Worm (Caenorhabditis elegans) whole organism, L4/young adult: ENCODE measurements around the gene C16C8.17.

Experiments used
- W03F9.2 ChIP-seq: fragments of 150-350 bp; optimal IDR thresholded peaks from 2 replicates; lab custom pipeline; 2014; ENCODE audit warnings: missing biosample characterization, missing genetic modification characterization
- dao-5 ChIP-seq: sonication (generic microtip); optimal IDR thresholded peaks from 2 replicates; lab custom pipeline; 2016; ENCODE audit warnings: missing genotype, missing genetic modification characterization, moderate library complexity, missing compliant biosample characterization
- him-1 ChIP-seq: sonication (generic microtip); optimal IDR thresholded peaks from 2 replicates; lab custom pipeline; 2016; ENCODE audit warnings: missing genotype, missing genetic modification reagents, missing genetic modification characterization, missing compliant biosample characterization

- TF ChIP-seq him-1 (tag; lab: Kevin White, UChicago) (no peak), W03F9.2 (tag; lab: Kevin White, UChicago) (no peak), dao-5 (tag; lab: Kevin White, UChicago) (no peak)
These were observed 37.1 kb upstream of the C16C8.17 start, which contains the start of gene nep-8 for ce11 chrII:3403535-3403934.
